Fruit fly (Drosophila melanogaster) whole organism, embryonic: ENCODE data around the gene CG12516.

ENCODE experiments used
- B-H2 ChIP-seq: fragments of 200-800 bp; sonication (Bioruptor generic); optimal IDR thresholded peaks from 2 replicates; lab custom pipeline; 2018; ENCODE audit warnings: missing biosample characterization, mild to moderate bottlenecking, missing genetic modification characterization
- BEAF-32 ChIP-seq: fragments of 200-800 bp; sonication (Bioruptor generic); optimal IDR thresholded peaks from 3 replicates; lab custom pipeline; 2017; ENCODE audit warnings: missing biosample characterization, missing genetic modification characterization, mild to moderate bottlenecking, moderate library complexity, missing genetic modification reagents
- CG11504 ChIP-seq: fragments of 200-800 bp; sonication (Bioruptor generic); optimal IDR thresholded peaks from 3 replicates; lab custom pipeline; 2019; ENCODE audit warnings: missing biosample characterization, mild to moderate bottlenecking, missing genetic modification characterization, moderate library complexity
- CG13894 ChIP-seq: fragments of 200-800 bp; sonication (Bioruptor generic); optimal IDR thresholded peaks from 3 replicates; lab custom pipeline; 2018; ENCODE audit warnings: missing biosample characterization, mild to moderate bottlenecking, missing genetic modification characterization, moderate library complexity
- CG1602 ChIP-seq: fragments of 200-800 bp; sonication (Bioruptor generic); optimal IDR thresholded peaks from 3 replicates; lab custom pipeline; 2016; ENCODE audit warnings: missing biosample characterization, missing genetic modification characterization
- CG17829 ChIP-seq: fragments of 200-800 bp; optimal IDR thresholded peaks from 2 replicates; lab custom pipeline; 2019; ENCODE audit warnings: missing biosample characterization, mild to moderate bottlenecking, missing genetic modification characterization, moderate library complexity
- CG18011 ChIP-seq: fragments of 200-800 bp; sonication (Bioruptor generic); optimal IDR thresholded peaks from 2 replicates; lab custom pipeline; 2017; ENCODE audit warnings: missing biosample characterization, missing genetic modification characterization, mild to moderate bottlenecking, moderate library complexity, missing genotype
- CG2712 ChIP-seq: fragments of 200-800 bp; optimal IDR thresholded peaks from 3 replicates; lab custom pipeline; 2019; ENCODE audit warnings: missing biosample characterization, mild to moderate bottlenecking, missing genetic modification characterization, moderate library complexity
- CG3065 ChIP-seq: fragments of 200-800 bp; sonication (Bioruptor generic); optimal IDR thresholded peaks from 2 replicates; lab custom pipeline; 2016; ENCODE audit warnings: missing biosample characterization, missing genetic modification characterization
- CG3838 ChIP-seq: fragments of 200-800 bp; sonication (Bioruptor generic); optimal IDR thresholded peaks from 3 replicates; lab custom pipeline; 2016; ENCODE audit warnings: missing biosample characterization, missing genetic modification characterization
- CG4854 ChIP-seq: fragments of 200-800 bp; sonication (Bioruptor generic); optimal IDR thresholded peaks from 2 replicates; lab custom pipeline; 2016; ENCODE audit warnings: missing biosample characterization, missing genetic modification characterization, inconsistent platforms
- CG7786 ChIP-seq: fragments of 200-800 bp; sonication (Bioruptor generic); optimal IDR thresholded peaks from 2 replicates; lab custom pipeline; 2016; ENCODE audit warnings: missing biosample characterization, missing genetic modification characterization
- CG9932 ChIP-seq: fragments of 200-800 bp; sonication (Bioruptor generic); IDR thresholded peaks from 2 replicates; pipeline ENCODE4 v1.3.6; 2022; ENCODE audit warnings: missing biosample characterization, missing genetic modification characterization
- CHES-1-like ChIP-seq: fragments of 200-800 bp; sonication (Bioruptor generic); optimal IDR thresholded peaks from 2 replicates; lab custom pipeline; 2016; ENCODE audit warnings: missing biosample characterization, missing genetic modification characterization
- Dfd ChIP-seq, 2 experiments: fragments of >200 bp; optimal IDR thresholded peaks; 2 replicates each; lab custom pipeline; 2017; ENCODE audit warnings: missing biosample characterization in 2 of 2, missing genetic modification characterization in 2 of 2
- Dip2 ChIP-seq: fragments of 200-800 bp; sonication (Bioruptor generic); IDR thresholded peaks from 2 replicates; pipeline ENCODE4 v1.3.6; 2022; ENCODE audit warnings: missing biosample characterization, missing genetic modification characterization
- Doc3 ChIP-seq: fragments of 200-800 bp; sonication (Bioruptor generic); IDR thresholded peaks from 3 replicates; pipeline ENCODE4 v1.3.6; 2022; ENCODE audit warnings: missing biosample characterization, missing genetic modification characterization; ENCODE audit not compliant: partially characterized antibody
- Fer1 ChIP-seq: fragments of 200-800 bp; sonication (Bioruptor generic); optimal IDR thresholded peaks from 2 replicates; lab custom pipeline; 2017; ENCODE audit warnings: missing biosample characterization, mild to moderate bottlenecking, missing genetic modification characterization
- HLH4C ChIP-seq: fragments of 200-800 bp; sonication (Bioruptor generic); IDR thresholded peaks from 3 replicates; pipeline ENCODE4 v1.3.6; 2022; ENCODE audit warnings: missing biosample characterization, missing genetic modification characterization; ENCODE audit not compliant: partially characterized antibody
- Hr78 ChIP-seq, 2 experiments: fragments of 200-800 bp in 1 of 2; fragments of >200 bp in 1 of 2; sonication (Bioruptor generic) in 1 of 2; optimal IDR thresholded peaks; 2 replicates each; lab custom pipeline; 2017 to 2019; ENCODE audit warnings: missing biosample characterization in 2 of 2, missing genetic modification characterization in 2 of 2, mild to moderate bottlenecking in 1 of 2, moderate library complexity in 1 of 2
- Mrtf ChIP-seq: fragments of 200-800 bp; sonication (Bioruptor generic); IDR thresholded peaks from 3 replicates; pipeline ENCODE4 v1.3.6; 2022; ENCODE audit warnings: missing biosample characterization, missing genetic modification characterization
- Myb ChIP-seq: fragments of 200-800 bp; sonication (Bioruptor generic); optimal IDR thresholded peaks from 2 replicates; lab custom pipeline; 2016; ENCODE audit warnings: missing biosample characterization, missing genetic modification characterization
- Oaz ChIP-seq: fragments of 200-800 bp; sonication (Bioruptor generic); IDR thresholded peaks from 2 replicates; pipeline ENCODE4 v1.3.6; 2022; ENCODE audit warnings: missing biosample characterization, missing genetic modification characterization
- Poxn ChIP-seq: fragments of 200-800 bp; sonication (Bioruptor generic); IDR thresholded peaks from 2 replicates; pipeline ENCODE4 v1.3.6; 2022; ENCODE audit warnings: missing biosample characterization, missing genetic modification characterization
- Rx ChIP-seq: fragments of 200-800 bp; sonication (Bioruptor generic); IDR thresholded peaks from 2 replicates; pipeline ENCODE4 v1.3.6; 2022; ENCODE audit warnings: missing biosample characterization, missing genetic modification characterization
- Six4 ChIP-seq: fragments of 200-800 bp; sonication (Bioruptor generic); optimal IDR thresholded peaks from 2 replicates; lab custom pipeline; 2016; ENCODE audit warnings: missing biosample characterization, missing genetic modification characterization
- Sry-δ ChIP-seq: fragments of 200-800 bp; sonication (Bioruptor generic); optimal IDR thresholded peaks from 2 replicates; lab custom pipeline; 2016; ENCODE audit warnings: missing biosample characterization, missing genetic modification characterization
- Usf ChIP-seq: fragments of 200-800 bp; sonication (Bioruptor generic); optimal IDR thresholded peaks from 2 replicates; lab custom pipeline; 2017; ENCODE audit warnings: missing genotype, missing biosample characterization, missing genetic modification characterization
- al ChIP-seq: fragments of 200-800 bp; sonication (Bioruptor generic); IDR thresholded peaks from 2 replicates; pipeline ENCODE4 v1.3.6; 2022; ENCODE audit warnings: missing biosample characterization, missing genetic modification characterization
- aop ChIP-seq: fragments of 200-800 bp; sonication (Bioruptor generic); IDR thresholded peaks from 2 replicates; pipeline ENCODE4 v1.3.6; 2022; ENCODE audit warnings: missing biosample characterization, missing genetic modification characterization
- bab2 ChIP-seq: fragments of 200-800 bp; sonication (Bioruptor generic); optimal IDR thresholded peaks from 2 replicates; lab custom pipeline; 2016; ENCODE audit warnings: missing biosample characterization, missing genetic modification characterization
- caup ChIP-seq: fragments of 200-800 bp; sonication (Bioruptor generic); optimal IDR thresholded peaks from 3 replicates; lab custom pipeline; 2017; ENCODE audit warnings: missing biosample characterization, mild to moderate bottlenecking, missing genetic modification characterization, moderate library complexity; ENCODE audit not compliant: severe bottlenecking
- disco-r ChIP-seq: fragments of 200-800 bp; sonication (Bioruptor generic); optimal IDR thresholded peaks from 2 replicates; lab custom pipeline; 2016; ENCODE audit warnings: missing biosample characterization, missing genetic modification characterization
- dmrt99B ChIP-seq: fragments of 200-800 bp; sonication (Bioruptor generic); optimal IDR thresholded peaks from 2 replicates; lab custom pipeline; 2018; ENCODE audit warnings: missing biosample characterization, mild to moderate bottlenecking, missing genetic modification characterization, moderate library complexity
- esg ChIP-seq: fragments of 200-800 bp; sonication (Bioruptor generic); conservative IDR thresholded peaks from 2 replicates; pipeline ENCODE4 v1.3.6; 2022; ENCODE audit warnings: missing biosample characterization, missing genetic modification characterization
- fd64A ChIP-seq: fragments of 200-800 bp; sonication (Bioruptor generic); optimal IDR thresholded peaks from 3 replicates; lab custom pipeline; 2018; ENCODE audit warnings: missing biosample characterization, mild to moderate bottlenecking, missing genetic modification characterization
- h ChIP-seq: fragments of >200 bp; optimal IDR thresholded peaks from 2 replicates; lab custom pipeline; 2017
- jing ChIP-seq: fragments of 200-800 bp; sonication (Bioruptor generic); optimal IDR thresholded peaks from 2 replicates; lab custom pipeline; 2018; ENCODE audit warnings: missing biosample characterization, mild to moderate bottlenecking, missing genetic modification characterization
- kah ChIP-seq: fragments of 200-800 bp; sonication (Bioruptor generic); optimal IDR thresholded peaks from 2 replicates; lab custom pipeline; 2018; ENCODE audit warnings: missing biosample characterization, mild to moderate bottlenecking, missing genetic modification characterization
- lola ChIP-seq, 3 experiments: fragments of >200 bp in 2 of 3; fragments of 200-800 bp in 1 of 3; sonication (Bioruptor generic) in 1 of 3; optimal IDR thresholded peaks; 2 replicates each; lab custom pipeline; 2017 to 2019; ENCODE audit warnings: missing biosample characterization in 3 of 3, missing genetic modification characterization in 3 of 3, mild to moderate bottlenecking in 1 of 3, moderate library complexity in 1 of 3
- mld ChIP-seq: fragments of 200-800 bp; sonication (Bioruptor generic); IDR thresholded peaks from 3 replicates; pipeline ENCODE4 v1.3.6; 2022; ENCODE audit warnings: missing biosample characterization, missing genetic modification characterization; ENCODE audit not compliant: partially characterized antibody
- org-1 ChIP-seq: fragments of 200-800 bp; sonication (Bioruptor generic); optimal IDR thresholded peaks from 2 replicates; lab custom pipeline; 2017; ENCODE audit warnings: missing biosample characterization, missing genetic modification characterization
- pan ChIP-seq, 4 experiments: fragments of >200 bp in 3 of 4; fragments of 200-800 bp in 1 of 4; sonication (Bioruptor generic) in 1 of 4; optimal IDR thresholded peaks in 3 of 4; IDR thresholded peaks in 1 of 4; 2 replicates each; pipeline versions ENCODE4 v1.3.6 to Lab custom; 2017 to 2022; ENCODE audit warnings: missing biosample characterization in 2 of 4, missing genetic modification characterization in 2 of 4, mixed read lengths in 1 of 4
- pb ChIP-seq: fragments of 200-800 bp; sonication (Bioruptor generic); optimal IDR thresholded peaks from 3 replicates; lab custom pipeline; 2016; ENCODE audit warnings: missing biosample characterization, missing genetic modification characterization
- pfk ChIP-seq: fragments of 200-800 bp; sonication (Bioruptor generic); optimal IDR thresholded peaks from 2 replicates; lab custom pipeline; 2018; ENCODE audit warnings: missing biosample characterization, mild to moderate bottlenecking, missing genetic modification characterization, moderate library complexity
- rib ChIP-seq: fragments of 200-800 bp; sonication (Bioruptor generic); IDR thresholded peaks from 2 replicates; pipeline ENCODE4 v1.3.6; 2022; ENCODE audit warnings: missing biosample characterization, missing genetic modification characterization
- salm ChIP-seq: fragments of 200-800 bp; sonication (Bioruptor generic); optimal IDR thresholded peaks from 2 replicates; lab custom pipeline; 2018; ENCODE audit warnings: missing biosample characterization, mild to moderate bottlenecking, missing genetic modification characterization
- slbo ChIP-seq: fragments of 200-800 bp; sonication (Bioruptor generic); IDR thresholded peaks from 2 replicates; pipeline ENCODE4 v1.3.6; 2022; ENCODE audit warnings: missing biosample characterization, missing genetic modification characterization
- tna ChIP-seq: fragments of 200-800 bp; sonication (Bioruptor generic); IDR thresholded peaks from 2 replicates; pipeline ENCODE4 v1.3.6; 2022; ENCODE audit warnings: missing biosample characterization, missing genetic modification characterization; ENCODE audit not compliant: partially characterized antibody
- usp ChIP-seq: fragments of >200 bp; optimal IDR thresholded peaks from 2 replicates; lab custom pipeline; 2017; ENCODE audit warnings: missing biosample characterization, missing genetic modification characterization

The CG12516 gene

DNA sequence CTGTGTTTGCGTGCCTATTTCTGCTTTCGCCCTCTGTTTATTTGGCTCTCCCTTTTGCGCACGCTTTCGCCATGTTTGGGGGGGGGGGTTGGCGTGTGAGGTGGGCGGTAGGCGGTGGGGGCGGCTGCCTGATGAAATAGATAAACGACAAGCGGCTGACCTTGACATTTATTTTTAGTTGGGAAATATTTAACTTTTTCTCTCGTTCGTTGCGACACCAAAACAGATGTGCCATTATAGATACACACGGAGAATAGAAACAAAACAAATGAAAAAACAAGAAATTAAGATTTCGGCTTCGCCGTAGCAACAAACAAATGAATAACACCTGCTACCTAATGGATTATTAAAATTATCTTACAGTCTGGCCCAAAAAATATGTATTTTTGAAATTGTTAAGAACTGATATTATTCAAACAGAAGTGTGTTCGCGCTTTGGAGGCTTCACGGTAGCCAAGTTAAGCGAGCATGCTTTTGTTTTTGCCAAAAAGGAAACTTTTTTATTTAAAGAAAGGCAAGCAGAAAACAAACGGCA, 27.8 kb upstream of the CG12516 start (continued):
- TF ChIP-seq bab2 (GFP tag; lab: Kevin White, UChicago): peak; percentile 44
- peak; percentile 74 for TF ChIP-seq dmrt99B (tag; lab: Kevin White, UChicago)
- TF ChIP-seq CG4854 (GFP tag; lab: Kevin White, UChicago): peak; percentile 37
- 0 out of 2 replicates have a peak, but pooled peaks have one; percentile 17 for TF ChIP-seq Oaz (GFP tag; lab: Robert Waterston, UW)
- no peak for TF ChIP-seq jing (GFP tag; lab: Kevin White, UChicago)
- TF ChIP-seq Doc3 (GFP tag; lab: Robert Waterston, UW): no peak
- no peak for TF ChIP-seq B-H2
- TF ChIP-seq slbo (GFP tag; lab: Robert Waterston, UW): peak; percentile 82
- no peak for TF ChIP-seq usp (GFP tag; lab: Kevin White, UChicago)
- TF ChIP-seq lola (GFP tag; optimal IDR thresholded peaks at IDR 0.05; lab: Kevin White, UChicago): no peak
- TF ChIP-seq Poxn (GFP tag; lab: Robert Waterston, UW): no peak
- peak; percentile 37 for TF ChIP-seq Six4
- peak in 1 of 2 experiments; percentile 32 for TF ChIP-seq Hr78 (GFP tag; optimal IDR thresholded peaks at IDR 0.05; lab: Kevin White, UChicago)
- TF ChIP-seq HLH4C: no peak
- TF ChIP-seq fd64A (GFP tag; lab: Kevin White, UChicago): no peak
- peak; percentile 56 for TF ChIP-seq org-1 (GFP tag; lab: Kevin White, UChicago)
- TF ChIP-seq caup (GFP tag; lab: Kevin White, UChicago): peak; percentile 73
- peak; percentile 86 for TF ChIP-seq CG9932 (GFP tag; lab: Robert Waterston, UW)
- no peak for TF ChIP-seq Mrtf (GFP tag; lab: Robert Waterston, UW)
- no peak for TF ChIP-seq mld (GFP tag; lab: Robert Waterston, UW)
- no peak for TF ChIP-seq Sry-δ
- TF ChIP-seq rib (GFP tag; lab: Robert Waterston, UW): 0 out of 2 replicates have a peak, but pooled peaks have one; percentile 15
- TF ChIP-seq salm (tag; lab: Kevin White, UChicago): no peak
- peak; percentile 44; the same call in 1 of the 2 replicates for TF ChIP-seq esg (GFP tag; lab: Robert Waterston, UW)
- TF ChIP-seq al (GFP tag; lab: Robert Waterston, UW): peak; percentile 49
- peak; percentile 23 for TF ChIP-seq Myb (GFP tag; lab: Kevin White, UChicago)
- TF ChIP-seq CG18011 (GFP tag; lab: Kevin White, UChicago): no peak
- no peak for TF ChIP-seq Dip2 (GFP tag; lab: Robert Waterston, UW)
- TF ChIP-seq CG2712: peak; percentile 51
- TF ChIP-seq CG1602 (GFP tag; lab: Kevin White, UChicago): peak; percentile 32
- peak; percentile 61 for TF ChIP-seq kah
- no peak for TF ChIP-seq tna (GFP tag; lab: Robert Waterston, UW)
- peak; percentile 70 for TF ChIP-seq CG13894 (tag; lab: Kevin White, UChicago)
- TF ChIP-seq h (lab: Kevin White, UChicago): no peak
- TF ChIP-seq CG3838: no peak
- peak; percentile 65 for TF ChIP-seq CG11504
- TF ChIP-seq Usf: peak; percentile 17
- peak; percentile 62 for TF ChIP-seq Fer1
- no peak for TF ChIP-seq pfk
- peak; percentile 9 for TF ChIP-seq CG7786 (GFP tag; lab: Kevin White, UChicago)
- no peak for TF ChIP-seq Rx
- TF ChIP-seq Dfd (GFP tag; optimal IDR thresholded peaks at IDR 0.05; lab: Kevin White, UChicago): no peak
- no peak for TF ChIP-seq CHES-1-like (GFP tag; lab: Kevin White, UChicago)
- peak; percentile 24 for TF ChIP-seq disco-r (GFP tag; lab: Kevin White, UChicago)
- no peak for TF ChIP-seq aop (GFP tag; lab: Robert Waterston, UW)
- no peak for TF ChIP-seq BEAF-32
- peak; percentile 20 for TF ChIP-seq CG17829
- TF ChIP-seq CG3065 (GFP tag; lab: Kevin White, UChicago): no peak
- no peak for TF ChIP-seq pb
- no peak for TF ChIP-seq pan (optimal IDR thresholded peaks at IDR 0.05; lab: Kevin White, UChicago)
- TF ChIP-seq pan (GFP tag; optimal IDR thresholded peaks at IDR 0.05 in 1 of 2, IDR thresholded peaks at IDR 0.05 in 1 of 2): peak in 1 of 2 experiments; percentile 74
